Fruit fly (Drosophila melanogaster) whole organism: ENCODE results near the gene lds.

ENCODE experiments used
- Dll ChIP-seq: fragments of >200 bp; optimal IDR thresholded peaks from 2 replicates; lab custom pipeline; 2017
- psq ChIP-seq: fragments of >200 bp; optimal IDR thresholded peaks from 2 replicates; lab custom pipeline; 2017

DNA sequence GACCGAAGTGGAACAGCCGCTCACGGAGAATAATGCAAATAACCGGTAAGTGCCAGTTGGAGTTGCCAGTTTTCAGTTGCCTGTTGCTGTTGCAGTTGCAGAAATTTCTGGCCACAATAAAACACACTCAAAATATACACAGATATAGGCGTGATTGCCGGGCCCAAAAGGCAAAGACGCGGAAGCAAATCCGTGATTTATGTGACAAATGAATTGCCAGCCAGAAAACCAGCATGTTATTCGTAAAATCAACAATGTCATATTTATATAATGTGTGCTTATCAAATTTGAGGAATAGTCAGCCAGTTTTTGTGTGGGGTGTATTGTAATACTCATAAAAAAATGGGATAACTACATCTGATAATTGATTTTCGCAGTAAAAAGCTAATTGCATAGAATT is 25.6 kb upstream of the lds start:
- TF ChIP-seq Dll: no peak
- no peak for TF ChIP-seq psq (lab: Kevin White, UChicago)
